Fruit fly (Drosophila melanogaster) whole organism, embryonic: ENCODE results near the gene CG7304.
A peak's percentile ranks its signal among the peaks of the same experiment; 100 is the strongest.

Source experiments
- Antp ChIP-seq: fragments of 200-800 bp; sonication (Bioruptor generic); optimal IDR thresholded peaks from 3 replicates; lab custom pipeline; 2016; ENCODE audit warnings: missing biosample characterization, missing genetic modification characterization
- B-H2 ChIP-seq: fragments of 200-800 bp; sonication (Bioruptor generic); optimal IDR thresholded peaks from 2 replicates; lab custom pipeline; 2018; ENCODE audit warnings: missing biosample characterization, mild to moderate bottlenecking, missing genetic modification characterization
- Bdp1 ChIP-seq: fragments of 200-800 bp; sonication (Bioruptor generic); optimal IDR thresholded peaks from 3 replicates; lab custom pipeline; 2016; ENCODE audit warnings: missing biosample characterization, missing genetic modification characterization
- CG10209 ChIP-seq: fragments of 200-800 bp; sonication (Bioruptor generic); optimal IDR thresholded peaks from 3 replicates; lab custom pipeline; 2017; ENCODE audit warnings: missing biosample characterization, mild to moderate bottlenecking, missing genetic modification characterization, missing genetic modification reagents
- CG10462 ChIP-seq: fragments of 200-800 bp; sonication (Bioruptor generic); optimal IDR thresholded peaks from 2 replicates; lab custom pipeline; 2016; ENCODE audit warnings: missing biosample characterization, missing genetic modification characterization
- CG10959 ChIP-seq: fragments of 200-800 bp; sonication (Bioruptor generic); IDR thresholded peaks from 2 replicates; pipeline ENCODE4 v1.3.6; 2022; ENCODE audit warnings: missing biosample characterization, missing genetic modification characterization
- CG11695 ChIP-seq: fragments of 200-800 bp; sonication (Bioruptor generic); IDR thresholded peaks from 3 replicates; pipeline ENCODE4 v1.3.6; 2022; ENCODE audit warnings: missing biosample characterization, missing genetic modification characterization
- CG12219 ChIP-seq: fragments of 200-800 bp; sonication (Bioruptor generic); optimal IDR thresholded peaks from 3 replicates; lab custom pipeline; 2018; ENCODE audit warnings: missing biosample characterization, mild to moderate bottlenecking, missing genetic modification characterization
- CG13775 ChIP-seq: fragments of 200-800 bp; sonication (Bioruptor generic); optimal IDR thresholded peaks from 3 replicates; lab custom pipeline; 2017; ENCODE audit warnings: missing biosample characterization, mild to moderate bottlenecking, missing genetic modification characterization
- CG14667 ChIP-seq: fragments of 200-800 bp; sonication (Bioruptor generic); IDR thresholded peaks from 2 replicates; pipeline ENCODE4 v1.3.6; 2022; ENCODE audit warnings: missing biosample characterization, missing genetic modification characterization
- CG17385 ChIP-seq: fragments of 200-800 bp; sonication (Bioruptor generic); optimal IDR thresholded peaks from 3 replicates; lab custom pipeline; 2018; ENCODE audit warnings: missing biosample characterization, mild to moderate bottlenecking, missing genetic modification characterization
- CG18011 ChIP-seq: fragments of 200-800 bp; sonication (Bioruptor generic); optimal IDR thresholded peaks from 2 replicates; lab custom pipeline; 2017; ENCODE audit warnings: missing biosample characterization, missing genetic modification characterization, mild to moderate bottlenecking, moderate library complexity, missing genotype
- CG18599 ChIP-seq: fragments of 200-800 bp; sonication (Bioruptor generic); optimal IDR thresholded peaks from 3 replicates; lab custom pipeline; 2017; ENCODE audit warnings: missing biosample characterization, missing genetic modification characterization, mild to moderate bottlenecking, moderate library complexity, missing genetic modification reagents
- CG2199 ChIP-seq: fragments of 200-800 bp; sonication (Bioruptor generic); IDR thresholded peaks from 3 replicates; pipeline ENCODE4 v1.3.6; 2022; ENCODE audit warnings: missing biosample characterization, missing genetic modification characterization
- CG3065 ChIP-seq: fragments of 200-800 bp; sonication (Bioruptor generic); optimal IDR thresholded peaks from 2 replicates; lab custom pipeline; 2016; ENCODE audit warnings: missing biosample characterization, missing genetic modification characterization
- CG4424 ChIP-seq: fragments of 200-800 bp; sonication (Bioruptor generic); optimal IDR thresholded peaks from 3 replicates; lab custom pipeline; 2016; ENCODE audit warnings: missing biosample characterization, missing genetic modification characterization
- CG5180 ChIP-seq: fragments of 200-800 bp; sonication (Bioruptor generic); optimal IDR thresholded peaks from 3 replicates; lab custom pipeline; 2017; ENCODE audit warnings: missing biosample characterization, missing genetic modification characterization, mild to moderate bottlenecking, moderate library complexity, missing genetic modification reagents
- CG6683 ChIP-seq: fragments of 200-800 bp; sonication (Bioruptor generic); optimal IDR thresholded peaks from 2 replicates; lab custom pipeline; 2017; ENCODE audit warnings: missing biosample characterization, mild to moderate bottlenecking, missing genetic modification characterization, missing genetic modification reagents
- CG6813 ChIP-seq: fragments of 200-800 bp; sonication (Bioruptor generic); optimal IDR thresholded peaks from 2 replicates; lab custom pipeline; 2017; ENCODE audit warnings: missing biosample characterization, missing genetic modification characterization, mild to moderate bottlenecking, moderate library complexity, missing genetic modification reagents
- CG7839 ChIP-seq: fragments of 200-800 bp; sonication (Bioruptor generic); optimal IDR thresholded peaks from 3 replicates; lab custom pipeline; 2018; ENCODE audit warnings: missing biosample characterization, mild to moderate bottlenecking, missing genetic modification characterization, moderate library complexity
- CG8290 ChIP-seq, 3 experiments: fragments of 200-800 bp; sonication (Bioruptor generic); optimal IDR thresholded peaks; 2 replicates each; lab custom pipeline; 2016 to 2019; ENCODE audit warnings: missing biosample characterization in 3 of 3, missing genetic modification characterization in 3 of 3, mild to moderate bottlenecking in 2 of 3, moderate library complexity in 1 of 3
- CG9609 ChIP-seq: fragments of 200-800 bp; sonication (Bioruptor generic); optimal IDR thresholded peaks from 3 replicates; lab custom pipeline; 2016; ENCODE audit warnings: missing biosample characterization, missing genetic modification characterization
- CG9727 ChIP-seq: fragments of 200-800 bp; sonication (Bioruptor generic); optimal IDR thresholded peaks from 3 replicates; lab custom pipeline; 2017; ENCODE audit warnings: missing biosample characterization, mild to moderate bottlenecking, missing genetic modification characterization
- CG9876 ChIP-seq: fragments of 200-800 bp; sonication (Bioruptor generic); optimal IDR thresholded peaks from 2 replicates; lab custom pipeline; 2016; ENCODE audit warnings: missing biosample characterization, missing genetic modification characterization
- Dad ChIP-seq: fragments of 200-800 bp; sonication (Bioruptor generic); optimal IDR thresholded peaks from 3 replicates; lab custom pipeline; 2016; ENCODE audit warnings: missing biosample characterization, missing genetic modification characterization
- Hmx ChIP-seq: fragments of 200-800 bp; sonication (Bioruptor generic); optimal IDR thresholded peaks from 2 replicates; lab custom pipeline; 2016; ENCODE audit warnings: missing biosample characterization, missing genetic modification characterization
- MTF-1 ChIP-seq: fragments of 200-800 bp; sonication (Bioruptor generic); optimal IDR thresholded peaks from 2 replicates; lab custom pipeline; 2018; ENCODE audit warnings: missing biosample characterization, mild to moderate bottlenecking, missing genetic modification characterization, borderline replicate concordance
- Neu2 ChIP-seq: fragments of 200-800 bp; sonication (Bioruptor generic); optimal IDR thresholded peaks from 3 replicates; lab custom pipeline; 2016; ENCODE audit warnings: missing biosample characterization, missing genetic modification characterization, borderline replicate concordance
- Oaz ChIP-seq: fragments of 200-800 bp; sonication (Bioruptor generic); IDR thresholded peaks from 2 replicates; pipeline ENCODE4 v1.3.6; 2022; ENCODE audit warnings: missing biosample characterization, missing genetic modification characterization
- Opbp ChIP-seq: fragments of 200-800 bp; sonication (Bioruptor generic); IDR thresholded peaks from 3 replicates; pipeline ENCODE4 v1.3.6; 2022; ENCODE audit warnings: missing biosample characterization, missing genetic modification characterization; ENCODE audit not compliant: partially characterized antibody
- Rfx ChIP-seq: fragments of 200-800 bp; sonication (Bioruptor generic); IDR thresholded peaks from 2 replicates; pipeline ENCODE4 v1.3.6; 2022; ENCODE audit warnings: missing biosample characterization, missing genetic modification characterization
- Spps ChIP-seq: fragments of 200-800 bp; sonication (Bioruptor generic); optimal IDR thresholded peaks from 2 replicates; lab custom pipeline; 2018; ENCODE audit warnings: missing biosample characterization, mild to moderate bottlenecking, missing genetic modification characterization
- Ssrp ChIP-seq: fragments of 200-800 bp; sonication (Bioruptor generic); optimal IDR thresholded peaks from 2 replicates; lab custom pipeline; 2018; ENCODE audit warnings: missing biosample characterization, mild to moderate bottlenecking, missing genetic modification characterization, moderate library complexity
- Xrp1 ChIP-seq: fragments of 200-800 bp; sonication (Bioruptor generic); IDR thresholded peaks from 2 replicates; pipeline ENCODE4 v1.3.6; 2022; ENCODE audit warnings: missing biosample characterization, missing genetic modification characterization
- ara ChIP-seq: fragments of 200-800 bp; sonication (Bioruptor generic); IDR thresholded peaks from 2 replicates; pipeline ENCODE4 v1.3.6; 2022; ENCODE audit warnings: missing biosample characterization, missing genetic modification characterization
- az2 ChIP-seq: fragments of 200-800 bp; sonication (Bioruptor generic); optimal IDR thresholded peaks from 3 replicates; lab custom pipeline; 2016; ENCODE audit warnings: missing biosample characterization, missing genetic modification characterization
- bcd ChIP-seq: fragments of 200-800 bp; sonication (Bioruptor generic); optimal IDR thresholded peaks from 2 replicates; lab custom pipeline; 2017; ENCODE audit warnings: missing biosample characterization, mild to moderate bottlenecking, missing genetic modification characterization
- chn ChIP-seq: fragments of 200-800 bp; sonication (Bioruptor generic); optimal IDR thresholded peaks from 2 replicates; lab custom pipeline; 2016; ENCODE audit warnings: missing biosample characterization, missing genetic modification characterization
- corto ChIP-seq: fragments of 200-800 bp; sonication (Bioruptor generic); optimal IDR thresholded peaks from 2 replicates; lab custom pipeline; 2016; ENCODE audit warnings: missing biosample characterization, mild to moderate bottlenecking, missing genetic modification characterization, moderate library complexity
- crc ChIP-seq: fragments of 200-800 bp; sonication (Bioruptor generic); optimal IDR thresholded peaks from 2 replicates; lab custom pipeline; 2016; ENCODE audit warnings: missing biosample characterization, missing genetic modification characterization
- dpn ChIP-seq, 2 experiments: fragments of 200-800 bp; sonication (Bioruptor generic); optimal IDR thresholded peaks; 3 replicates each; lab custom pipeline; 2016; ENCODE audit warnings: missing biosample characterization in 2 of 2, missing genetic modification characterization in 2 of 2
- jigr1 ChIP-seq: fragments of 200-800 bp; sonication (Bioruptor generic); IDR thresholded peaks from 3 replicates; pipeline ENCODE4 v1.3.6; 2022; ENCODE audit warnings: missing biosample characterization, missing genetic modification characterization
- jing ChIP-seq: fragments of 200-800 bp; sonication (Bioruptor generic); optimal IDR thresholded peaks from 2 replicates; lab custom pipeline; 2018; ENCODE audit warnings: missing biosample characterization, mild to moderate bottlenecking, missing genetic modification characterization
- kay ChIP-seq: fragments of 200-800 bp; sonication (Bioruptor generic); optimal IDR thresholded peaks from 2 replicates; lab custom pipeline; 2016; ENCODE audit warnings: missing biosample characterization, missing genetic modification characterization
- otp ChIP-seq: fragments of 200-800 bp; sonication (Bioruptor generic); IDR thresholded peaks from 3 replicates; pipeline ENCODE4, ENCODE4 v1.3.6; 2022; ENCODE audit warnings: missing biosample characterization, missing genetic modification characterization
- sd ChIP-seq: fragments of 200-800 bp; sonication (Bioruptor generic); optimal IDR thresholded peaks from 3 replicates; lab custom pipeline; 2018; ENCODE audit warnings: missing biosample characterization, mild to moderate bottlenecking, missing genetic modification characterization, moderate library complexity
- sr ChIP-seq: fragments of 200-800 bp; sonication (Bioruptor generic); IDR thresholded peaks from 3 replicates; pipeline ENCODE4 v1.3.6; 2022; ENCODE audit warnings: missing biosample characterization, missing genetic modification characterization
- tio ChIP-seq: fragments of 200-800 bp; sonication (Bioruptor generic); optimal IDR thresholded peaks from 2 replicates; lab custom pipeline; 2017; ENCODE audit warnings: missing biosample characterization, missing genetic modification characterization, inconsistent platforms
- tx ChIP-seq: fragments of 200-800 bp; sonication (Bioruptor generic); optimal IDR thresholded peaks from 2 replicates; lab custom pipeline; 2016; ENCODE audit warnings: missing biosample characterization, missing genetic modification characterization
- zfh1 ChIP-seq: fragments of 200-800 bp; sonication (Bioruptor generic); IDR thresholded peaks from 3 replicates; pipeline ENCODE4 v1.3.6; 2022; ENCODE audit warnings: missing biosample characterization, missing genetic modification characterization

The CG7304 gene

dm6 chr3L:15700338-15700966, 20.9 kb downstream of the CG7304 start (continued):
- no peak for TF ChIP-seq crc (GFP tag; lab: Kevin White, UChicago)
- TF ChIP-seq bcd = no peak
- TF ChIP-seq sr (GFP tag; lab: Robert Waterston, UW) = no peak
- TF ChIP-seq CG2199 (GFP tag; lab: Robert Waterston, UW) = 0 out of 3 replicates have a peak, but pooled peaks have one; percentile 44
- TF ChIP-seq Antp = no peak
- TF ChIP-seq CG6813 (GFP tag; lab: Kevin White, UChicago) = no peak
- peak; percentile 76 for TF ChIP-seq CG13775
- TF ChIP-seq CG5180 = no peak
- peak; percentile 51 for TF ChIP-seq az2 (GFP tag; lab: Kevin White, UChicago)
- TF ChIP-seq CG10462 (GFP tag; lab: Kevin White, UChicago) = peak; percentile 29
- peak; percentile 70 for TF ChIP-seq CG17385 (GFP tag; lab: Kevin White, UChicago)
- peak; percentile 34 for TF ChIP-seq Spps (tag; lab: Kevin White, UChicago)
- TF ChIP-seq CG4424 (GFP tag; lab: Kevin White, UChicago) = peak; percentile 49
- TF ChIP-seq tx (GFP tag; lab: Kevin White, UChicago) = no peak
- no peak for TF ChIP-seq jigr1 (GFP tag; lab: Robert Waterston, UW)
- no peak for TF ChIP-seq jing
- TF ChIP-seq tio (GFP tag; lab: Kevin White, UChicago) = peak; percentile 48
- TF ChIP-seq CG11695 (GFP tag; lab: Robert Waterston, UW) = no peak
- TF ChIP-seq CG14667 (GFP tag; lab: Robert Waterston, UW) = no peak
- peak; percentile 4 for TF ChIP-seq Hmx (GFP tag; lab: Kevin White, UChicago)
- TF ChIP-seq CG9876 (GFP tag; lab: Kevin White, UChicago) = no peak
- peak; percentile 47; the same call in 1 of the 2 replicates for TF ChIP-seq Xrp1 (GFP tag; lab: Robert Waterston, UW)
- TF ChIP-seq Ssrp (tag; lab: Kevin White, UChicago) = peak; percentile 57
- no peak for TF ChIP-seq Dad
- no peak for TF ChIP-seq B-H2 (GFP tag; lab: Kevin White, UChicago)
- no peak for TF ChIP-seq CG18599 (GFP tag; lab: Kevin White, UChicago)
- TF ChIP-seq CG18011 (GFP tag; lab: Kevin White, UChicago) = no peak
- no peak for TF ChIP-seq Rfx (GFP tag; lab: Robert Waterston, UW)
- peak; percentile 57 for TF ChIP-seq CG7839 (tag; lab: Kevin White, UChicago)
- TF ChIP-seq CG9609 = no peak
- TF ChIP-seq sd (tag; lab: Kevin White, UChicago) = no peak
- TF ChIP-seq zfh1 (GFP tag; lab: Robert Waterston, UW) = 0 out of 3 replicates have a peak, but pooled peaks have one; percentile 21
- TF ChIP-seq CG10959 (GFP tag; lab: Robert Waterston, UW) = peak; percentile 46; the same call in 1 of the 2 replicates
- TF ChIP-seq Bdp1 (GFP tag; lab: Kevin White, UChicago) = no peak
- TF ChIP-seq otp (GFP tag; lab: Robert Waterston, UW) = no peak
- TF ChIP-seq Oaz = no peak
- no peak for TF ChIP-seq ara (GFP tag; lab: Robert Waterston, UW)
- peak; percentile 20 for TF ChIP-seq CG3065 (GFP tag; lab: Kevin White, UChicago)
- TF ChIP-seq dpn (GFP tag; optimal IDR thresholded peaks at IDR 0.05; lab: Kevin White, UChicago) = no peak
- peak; percentile 59 for TF ChIP-seq Neu2
- TF ChIP-seq kay (GFP tag; lab: Kevin White, UChicago) = no peak
- TF ChIP-seq corto = peak; percentile 44
- peak; percentile 90 for TF ChIP-seq CG9727 (GFP tag; lab: Kevin White, UChicago)
- TF ChIP-seq Opbp = no peak
- TF ChIP-seq CG6683 (GFP tag; lab: Kevin White, UChicago) = no peak
- TF ChIP-seq CG10209 (GFP tag; lab: Kevin White, UChicago) = peak; percentile 62
- peak; percentile 19 for TF ChIP-seq CG8290 (GFP tag; optimal IDR thresholded peaks at IDR 0.05; lab: Kevin White, UChicago)
- TF ChIP-seq CG8290 (tag; optimal IDR thresholded peaks at IDR 0.05; lab: Kevin White, UChicago) = peak in 1 of 2 experiments; percentile 41
- TF ChIP-seq chn (GFP tag; lab: Kevin White, UChicago) = no peak
- TF ChIP-seq MTF-1 (GFP tag; lab: Kevin White, UChicago) = no peak
- TF ChIP-seq CG12219 (GFP tag; lab: Kevin White, UChicago) = no peak
